Fruit fly (Drosophila melanogaster) whole organism: ENCODE measurements around the gene CG5639.

ENCODE experiments used
- CG8478 ChIP-seq: fragments of >200 bp; optimal IDR thresholded peaks from 2 replicates; lab custom pipeline; 2018; ENCODE audit warnings: inconsistent platforms
- Dll ChIP-seq: fragments of >200 bp; optimal IDR thresholded peaks from 2 replicates; lab custom pipeline; 2017
- EcR ChIP-seq, 2 experiments: fragments of >200 bp; optimal IDR thresholded peaks; 2 replicates each; lab custom pipeline; 2017; ENCODE audit warnings: missing biosample characterization in 2 of 2, missing genetic modification characterization in 2 of 2, missing genetic modification reagents in 2 of 2
- pan ChIP-seq: fragments of >200 bp; optimal IDR thresholded peaks from 2 replicates; lab custom pipeline; 2017
- psq ChIP-seq: fragments of >200 bp; optimal IDR thresholded peaks from 2 replicates; lab custom pipeline; 2017
- usp ChIP-seq: fragments of >200 bp; optimal IDR thresholded peaks from 2 replicates; lab custom pipeline; 2017; ENCODE audit warnings: missing biosample characterization, missing genetic modification characterization, mixed read lengths

The CG5639 gene

dm6 chr3R:27595979-27596378 is at the start of gene CG5639:
Gene CG5639 (minus strand): TSS chr3R:27596130.
- TF ChIP-seq EcR (GFP tag; optimal IDR thresholded peaks at IDR 0.05; lab: Kevin White, UChicago) (no peak), usp (GFP tag; lab: Kevin White, UChicago) (no peak)

dm6 chr3R:27643080-27643479 is 47.1 kb upstream of the CG5639 start:
- TF ChIP-seq pan (lab: Kevin White, UChicago) = no peak
- no peak for TF ChIP-seq usp (GFP tag; lab: Kevin White, UChicago)
- no peak for TF ChIP-seq CG8478
- no peak for TF ChIP-seq Dll (lab: Kevin White, UChicago)
- no peak for TF ChIP-seq psq (lab: Kevin White, UChicago)
- TF ChIP-seq EcR (GFP tag; optimal IDR thresholded peaks at IDR 0.05; lab: Kevin White, UChicago) = no peak

dm6 chr3R:27637264-27637860 is 41.4 kb upstream of the CG5639 start:
- TF ChIP-seq psq (lab: Kevin White, UChicago) (no peak), CG8478 (no peak), usp (GFP tag; lab: Kevin White, UChicago) (no peak), Dll (lab: Kevin White, UChicago) (no peak)

dm6 chr3R:27636720-27637119 is 40.8 kb upstream of the CG5639 start:
- no peak for TF ChIP-seq EcR (GFP tag; optimal IDR thresholded peaks at IDR 0.05; lab: Kevin White, UChicago)

DNA sequence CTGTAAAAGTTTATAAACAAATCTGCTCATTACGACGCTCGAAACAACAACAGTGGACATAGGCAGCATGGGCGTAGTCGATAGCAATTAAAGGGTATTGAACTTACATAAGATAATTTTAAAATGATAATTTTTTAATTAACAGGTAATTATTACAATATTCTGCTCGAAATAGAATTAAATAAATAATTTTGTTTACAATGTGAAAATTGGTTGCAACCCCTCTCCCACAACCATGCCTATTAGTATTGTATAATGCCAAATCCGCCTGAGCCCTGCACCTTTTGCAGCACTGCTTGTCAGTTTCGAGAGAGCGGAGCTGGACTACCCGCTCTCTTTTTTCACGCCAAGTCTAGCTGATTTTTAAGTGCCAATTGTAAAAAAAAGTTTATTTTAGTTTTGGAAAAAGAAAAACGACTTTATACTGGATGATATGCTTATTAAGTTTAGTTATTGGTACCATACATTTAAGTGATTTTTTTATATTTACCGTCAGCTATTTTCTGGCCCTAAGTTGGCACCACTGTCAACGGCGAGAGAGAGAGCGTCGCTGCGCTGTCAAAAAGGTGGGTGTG is 40.2 kb upstream of the CG5639 start, which contains the start of the genes CG5611 and Mtl:
TSS of gene CG5611 (minus strand) at position 51 of the 575 bp plus-strand sequence.
TSS of gene Mtl (plus strand) at position 403 of the 575 bp plus-strand sequence.
- no peak for TF ChIP-seq CG8478
- no peak for TF ChIP-seq Dll (lab: Kevin White, UChicago)
- no peak for TF ChIP-seq pan (lab: Kevin White, UChicago)
- TF ChIP-seq psq (lab: Kevin White, UChicago) = no peak
- TF ChIP-seq EcR (GFP tag; optimal IDR thresholded peaks at IDR 0.05; lab: Kevin White, UChicago) = no peak
- no peak for TF ChIP-seq usp (GFP tag; lab: Kevin White, UChicago)

dm6 chr3R:27625911-27626310 is 30.0 kb upstream of the CG5639 start, which contains the start of gene CG5612:
Gene CG5612 (minus strand): TSS chr3R:27626011.
- no peak for TF ChIP-seq Dll (lab: Kevin White, UChicago)
- TF ChIP-seq usp (GFP tag; lab: Kevin White, UChicago) = no peak
- TF ChIP-seq EcR (GFP tag; optimal IDR thresholded peaks at IDR 0.05; lab: Kevin White, UChicago) = no peak
- no peak for TF ChIP-seq CG8478
- TF ChIP-seq psq (lab: Kevin White, UChicago) = no peak
- TF ChIP-seq pan (lab: Kevin White, UChicago) = no peak

- TF ChIP-seq psq (lab: Kevin White, UChicago) = no peak
- TF ChIP-seq Dll (lab: Kevin White, UChicago) = no peak
- TF ChIP-seq usp (GFP tag; lab: Kevin White, UChicago) = no peak
- no peak for TF ChIP-seq CG8478
- no peak for TF ChIP-seq pan (lab: Kevin White, UChicago)
- TF ChIP-seq EcR (GFP tag; optimal IDR thresholded peaks at IDR 0.05; lab: Kevin White, UChicago) = no peak
Measured at dm6 chr3R:27622993-27623392, 27.1 kb upstream of the CG5639 start.

DNA sequence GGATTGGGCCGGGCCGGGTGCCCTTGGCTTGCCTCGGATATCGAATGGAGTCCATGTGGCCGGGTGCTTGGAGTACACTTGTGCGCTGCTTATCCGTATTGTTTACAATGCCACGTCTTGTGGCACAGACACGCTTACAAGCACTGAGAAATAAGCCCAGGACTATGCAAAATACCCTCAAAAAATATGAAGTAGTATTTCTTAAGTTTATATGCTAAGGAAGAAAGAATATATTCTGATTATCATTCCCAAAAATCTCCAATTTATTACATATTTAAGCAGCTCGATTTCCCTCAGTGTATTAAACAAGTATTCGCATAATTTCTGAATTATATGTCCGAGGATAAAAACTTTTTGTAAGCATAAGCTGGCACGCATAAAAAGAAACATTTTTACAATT is 25.9 kb upstream of the CG5639 start:
- TF ChIP-seq EcR (GFP tag; optimal IDR thresholded peaks at IDR 0.05; lab: Kevin White, UChicago) (no peak), Dll (lab: Kevin White, UChicago) (no peak), CG8478 (no peak), usp (GFP tag; lab: Kevin White, UChicago) (no peak), pan (lab: Kevin White, UChicago) (no peak), psq (lab: Kevin White, UChicago) (no peak)

DNA sequence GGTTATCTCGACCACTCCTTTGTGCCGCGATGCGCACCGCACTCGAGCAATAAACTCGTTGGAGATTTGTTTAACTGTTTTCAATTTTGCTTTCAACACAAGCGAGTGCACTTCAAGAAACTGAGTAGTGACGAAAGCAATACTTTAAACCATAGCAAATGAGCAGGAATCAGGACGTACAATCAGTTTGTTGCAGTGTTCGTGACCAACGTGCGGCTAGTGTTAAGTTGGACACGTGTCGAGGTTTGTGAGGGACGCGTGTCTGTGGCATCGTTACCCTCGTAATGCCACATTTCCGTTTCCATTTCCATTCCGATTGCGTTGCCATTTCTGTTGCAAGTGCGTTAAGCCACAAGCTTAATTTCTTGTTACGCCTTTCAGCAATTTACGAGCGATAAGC is 20.6 kb upstream of the CG5639 start:
- TF ChIP-seq EcR (GFP tag; optimal IDR thresholded peaks at IDR 0.05; lab: Kevin White, UChicago) (no peak), usp (GFP tag; lab: Kevin White, UChicago) (no peak), psq (lab: Kevin White, UChicago) (no peak), CG8478 (no peak), Dll (lab: Kevin White, UChicago) (no peak), pan (lab: Kevin White, UChicago) (no peak)

DNA sequence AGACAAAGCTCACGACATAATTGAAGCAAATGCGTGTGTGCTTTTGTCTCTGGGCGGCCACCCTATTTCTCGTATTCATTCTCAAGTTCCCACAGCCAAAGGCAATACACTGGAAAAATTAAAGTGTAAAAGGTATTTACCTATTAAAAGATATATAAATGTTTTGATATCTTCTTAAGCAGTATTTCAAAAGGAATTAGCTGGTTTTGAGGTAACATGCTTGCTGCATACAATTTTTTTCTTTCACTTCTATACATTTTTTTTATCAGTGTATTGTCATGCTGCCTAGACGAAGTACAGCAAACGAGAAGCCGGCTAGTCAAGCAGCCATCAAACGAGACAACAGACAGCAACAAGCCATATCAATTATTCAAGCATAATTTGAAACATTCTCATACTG is 17.9 kb upstream of the CG5639 start:
- TF ChIP-seq Dll (lab: Kevin White, UChicago) (no peak), psq (lab: Kevin White, UChicago) (no peak), EcR (GFP tag; optimal IDR thresholded peaks at IDR 0.05; lab: Kevin White, UChicago) (no peak), usp (GFP tag; lab: Kevin White, UChicago) (no peak), pan (lab: Kevin White, UChicago) (no peak), CG8478 (no peak)

DNA sequence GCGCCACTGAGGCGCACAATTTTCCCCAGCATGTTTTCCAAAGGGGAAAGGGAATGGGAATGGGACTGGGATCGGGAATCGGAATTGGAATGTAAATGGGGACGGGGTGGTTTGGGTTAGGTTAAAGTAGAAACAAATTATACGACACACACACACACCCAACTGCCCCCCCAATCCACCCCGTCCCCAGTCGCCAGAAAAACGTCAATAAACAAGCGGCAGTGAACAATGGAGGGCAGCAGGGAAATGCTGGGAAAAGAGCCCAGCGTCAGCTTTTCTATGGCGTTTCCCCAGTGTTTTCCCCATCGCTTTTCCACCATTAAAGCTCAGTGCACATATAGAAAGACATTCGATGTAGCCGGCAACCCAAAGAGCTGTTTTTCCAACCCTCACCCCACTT is 14.7 kb upstream of the CG5639 start:
- TF ChIP-seq EcR (GFP tag; optimal IDR thresholded peaks at IDR 0.05; lab: Kevin White, UChicago) (no peak), usp (GFP tag; lab: Kevin White, UChicago) (no peak), Dll (lab: Kevin White, UChicago) (no peak)
